Worm (Caenorhabditis elegans) whole organism, L4 larva: ENCODE measurements around the gene rop-1.
A peak's percentile ranks its signal among the peaks of the same experiment; 100 is the strongest.

ENCODE experiments used
- F26F4.8 ChIP-seq: fragments of 200-800 bp; sonication (Bioruptor generic); conservative IDR thresholded peaks from 2 replicates; pipeline ENCODE4 v1.3.6; 2022; ENCODE audit warnings: missing genetic modification characterization, missing compliant biosample characterization
- F37D6.2 ChIP-seq: sonication (generic microtip); optimal IDR thresholded peaks from 2 replicates; lab custom pipeline; 2016; ENCODE audit warnings: mild to moderate bottlenecking, missing genetic modification characterization, missing compliant biosample characterization
- T20F7.1 ChIP-seq: fragments of 200-800 bp; sonication (Bioruptor generic); optimal IDR thresholded peaks from 2 replicates; lab custom pipeline; 2018; ENCODE audit warnings: mild to moderate bottlenecking, missing genetic modification characterization, missing compliant biosample characterization
- T26A8.4 ChIP-seq: fragments of 200-800 bp; sonication (Bioruptor generic); IDR thresholded peaks from 2 replicates; pipeline ENCODE4 v1.3.6; 2022; ENCODE audit warnings: missing genetic modification characterization, missing compliant biosample characterization
- Y5F2A.4 ChIP-seq: fragments of 200-800 bp; sonication (Bioruptor generic); optimal IDR thresholded peaks from 2 replicates; lab custom pipeline; 2018; ENCODE audit warnings: mild to moderate bottlenecking, missing genetic modification characterization, missing compliant biosample characterization
- aha-1 ChIP-seq: fragments of 150-350 bp; peaks from one replicate; lab custom pipeline; 2014; ENCODE audit warnings: missing biosample characterization, missing genetic modification characterization
- aly-2 ChIP-seq: sonication (generic microtip); optimal IDR thresholded peaks from 2 replicates; lab custom pipeline; 2018; ENCODE audit warnings: missing biosample characterization, missing genetic modification characterization
- ama-1 ChIP-seq: fragments of 150-350 bp; optimal IDR thresholded peaks from 2 replicates; lab custom pipeline; 2014; ENCODE audit warnings: inconsistent platforms, mixed read lengths
- ceh-28 ChIP-seq: fragments of 150-350 bp; optimal IDR thresholded peaks from 2 replicates; lab custom pipeline; 2014; ENCODE audit warnings: missing biosample characterization, missing genetic modification reagents, missing genetic modification characterization
- ceh-32 ChIP-seq: sonication (generic microtip); optimal IDR thresholded peaks from 2 replicates; lab custom pipeline; 2016; ENCODE audit warnings: mild to moderate bottlenecking, missing genetic modification characterization, missing compliant biosample characterization; ENCODE audit not compliant: poor library complexity
- ceh-62 ChIP-seq: sonication (generic microtip); optimal IDR thresholded peaks from 2 replicates; lab custom pipeline; 2017; ENCODE audit warnings: missing biosample characterization, missing genetic modification characterization
- ctbp-1 ChIP-seq: fragments of 200-800 bp; sonication (Bioruptor generic); IDR thresholded peaks from 2 replicates; pipeline ENCODE4 v1.3.6; 2022; ENCODE audit warnings: missing genetic modification reagents, missing genetic modification characterization, missing compliant biosample characterization
- dmd-6 ChIP-seq: fragments of 200-800 bp; sonication (Bioruptor generic); IDR thresholded peaks from 2 replicates; pipeline ENCODE4 v1.3.6; 2022; ENCODE audit warnings: missing genetic modification reagents, missing genetic modification characterization, missing compliant biosample characterization
- duxl-1 ChIP-seq: sonication (generic microtip); optimal IDR thresholded peaks from 2 replicates; lab custom pipeline; 2016; ENCODE audit warnings: mild to moderate bottlenecking, missing genetic modification characterization, moderate library complexity, missing compliant biosample characterization; ENCODE audit not compliant: poor library complexity
- dve-1 ChIP-seq: sonication (generic microtip); optimal IDR thresholded peaks from 2 replicates; lab custom pipeline; 2017; ENCODE audit warnings: antibody characterized with exemption, mild to moderate bottlenecking, missing genetic modification characterization, missing compliant biosample characterization; ENCODE audit not compliant: insufficient read depth
- egl-43 ChIP-seq: fragments of 200-800 bp; sonication (Bioruptor generic); IDR thresholded peaks from 2 replicates; pipeline ENCODE4 v1.3.6; 2022; ENCODE audit warnings: missing genetic modification reagents, missing genetic modification characterization, missing compliant biosample characterization
- fkh-10 ChIP-seq: fragments of 150-350 bp; optimal IDR thresholded peaks from 2 replicates; lab custom pipeline; 2014; ENCODE audit warnings: missing biosample characterization, missing genetic modification reagents, missing genetic modification characterization
- hif-1 ChIP-seq, 2 experiments: sonication (generic microtip); optimal IDR thresholded peaks; 2 replicates each; lab custom pipeline; 2016 to 2017; ENCODE audit warnings: missing compliant biosample characterization in 2 of 2, missing genetic modification characterization in 2 of 2, missing genetic modification reagents in 2 of 2, missing genotype in 2 of 2, mild to moderate bottlenecking in 1 of 2
- hlh-30 ChIP-seq: sonication (generic microtip); optimal IDR thresholded peaks from 2 replicates; lab custom pipeline; 2017; ENCODE audit warnings: antibody characterized with exemption, mild to moderate bottlenecking, missing genetic modification characterization, missing compliant biosample characterization; ENCODE audit not compliant: insufficient read depth
- hmg-1.1 ChIP-seq: fragments of 200-800 bp; sonication (Bioruptor generic); IDR thresholded peaks from 2 replicates; pipeline ENCODE4 v1.3.6; 2022; ENCODE audit warnings: missing genetic modification reagents, missing genetic modification characterization, missing compliant biosample characterization
- jun-1 ChIP-seq: fragments of 150-350 bp; optimal IDR thresholded peaks from 2 replicates; lab custom pipeline; 2014; ENCODE audit warnings: missing biosample characterization, missing genetic modification reagents, missing genetic modification characterization
- lin-15B ChIP-seq: fragments of 150-350 bp; sonication (generic microtip); optimal IDR thresholded peaks from 3 replicates; lab custom pipeline; 2014; ENCODE audit warnings: missing biosample characterization, missing genetic modification characterization
- lin-39 ChIP-seq: fragments of 150-350 bp; optimal IDR thresholded peaks from 2 replicates; lab custom pipeline; 2014; ENCODE audit warnings: missing biosample characterization, missing genetic modification reagents, missing genetic modification characterization
- lir-3 ChIP-seq: sonication (generic microtip); optimal IDR thresholded peaks from 2 replicates; lab custom pipeline; 2016; ENCODE audit warnings: mild to moderate bottlenecking, missing genetic modification characterization, missing compliant biosample characterization
- lsy-2 ChIP-seq, 2 experiments: fragments of 150-350 bp in 1 of 2; sonication (generic microtip) in 1 of 2; optimal IDR thresholded peaks; 2 replicates each; lab custom pipeline; 2014 to 2017; ENCODE audit warnings: missing biosample characterization in 2 of 2, missing genetic modification characterization in 2 of 2
- mdl-1 ChIP-seq, 2 experiments: fragments of 150-350 bp in 1 of 2; sonication (generic microtip) in 1 of 2; optimal IDR thresholded peaks; 2 replicates each; lab custom pipeline; 2014 to 2017; ENCODE audit warnings: missing biosample characterization in 2 of 2, missing genetic modification characterization in 2 of 2
- mdt-29 ChIP-seq: fragments of 200-800 bp; sonication (Bioruptor generic); IDR thresholded peaks from 2 replicates; pipeline ENCODE4 v1.3.6; 2022; ENCODE audit warnings: missing genetic modification reagents, missing genetic modification characterization, missing compliant biosample characterization
- mep-1 ChIP-seq: fragments of 150-350 bp; sonication (generic microtip); optimal IDR thresholded peaks from 3 replicates; lab custom pipeline; 2014; ENCODE audit warnings: missing biosample characterization, missing genetic modification characterization
- nhr-10 ChIP-seq: fragments of 150-350 bp; optimal IDR thresholded peaks from 2 replicates; lab custom pipeline; 2014; ENCODE audit warnings: missing biosample characterization, missing genetic modification characterization
- nhr-11 ChIP-seq: fragments of 150-350 bp; optimal IDR thresholded peaks from 2 replicates; lab custom pipeline; 2014; ENCODE audit warnings: missing biosample characterization, missing genetic modification characterization
- nhr-111 ChIP-seq: fragments of 200-800 bp; sonication (Bioruptor generic); optimal IDR thresholded peaks from 2 replicates; lab custom pipeline; 2018; ENCODE audit warnings: mild to moderate bottlenecking, missing genetic modification characterization, missing compliant biosample characterization
- nhr-25 ChIP-seq: sonication (generic microtip); optimal IDR thresholded peaks from 2 replicates; lab custom pipeline; 2017; ENCODE audit warnings: missing genetic modification characterization, mild to moderate bottlenecking, missing compliant biosample characterization, antibody characterized with exemption, moderate library complexity, borderline replicate concordance; ENCODE audit not compliant: insufficient read depth
- nhr-41 ChIP-seq: fragments of 200-800 bp; sonication (Bioruptor generic); IDR thresholded peaks from 2 replicates; pipeline ENCODE4 v1.3.6; 2022; ENCODE audit warnings: missing genetic modification reagents, missing genetic modification characterization, missing compliant biosample characterization
- nhr-48 ChIP-seq: sonication (generic microtip); optimal IDR thresholded peaks from 2 replicates; lab custom pipeline; 2016; ENCODE audit warnings: mild to moderate bottlenecking, missing genetic modification characterization, missing compliant biosample characterization
- nhr-76 ChIP-seq: fragments of 150-350 bp; optimal IDR thresholded peaks from 2 replicates; lab custom pipeline; 2014; ENCODE audit warnings: missing biosample characterization, missing genetic modification characterization
- nhr-77 ChIP-seq: fragments of 150-350 bp; optimal IDR thresholded peaks from 2 replicates; lab custom pipeline; 2014; ENCODE audit warnings: missing biosample characterization, missing genetic modification characterization
- php-3 ChIP-seq: fragments of 200-800 bp; sonication (Bioruptor generic); IDR thresholded peaks from 2 replicates; pipeline ENCODE4 v1.3.6; 2022; ENCODE audit warnings: missing genetic modification reagents, missing genetic modification characterization, missing compliant biosample characterization
- pqm-1 ChIP-seq: sonication (generic microtip); optimal IDR thresholded peaks from 2 replicates; lab custom pipeline; 2017; ENCODE audit warnings: missing biosample characterization, missing genetic modification characterization
- rbr-2 ChIP-seq: sonication (generic microtip); optimal IDR thresholded peaks from 2 replicates; lab custom pipeline; 2016; ENCODE audit warnings: missing genotype, missing genetic modification characterization, missing compliant biosample characterization
- set-16 ChIP-seq: fragments of 200-800 bp; sonication (Bioruptor generic); IDR thresholded peaks from 2 replicates; pipeline ENCODE4 v1.3.6; 2022; ENCODE audit warnings: missing genetic modification reagents, missing genetic modification characterization, missing compliant biosample characterization
- skn-1 ChIP-seq: fragments of 150-350 bp; optimal IDR thresholded peaks from 2 replicates; lab custom pipeline; 2014; ENCODE audit warnings: missing biosample characterization, missing genetic modification characterization
- spr-1 ChIP-seq: sonication (generic microtip); optimal IDR thresholded peaks from 2 replicates; lab custom pipeline; 2016; ENCODE audit warnings: mild to moderate bottlenecking, missing genetic modification characterization, missing compliant biosample characterization
- tag-97 ChIP-seq: fragments of 200-800 bp; sonication (Bioruptor generic); IDR thresholded peaks from 2 replicates; pipeline ENCODE4 v1.3.6; 2022; ENCODE audit warnings: missing genetic modification characterization, missing compliant biosample characterization
- tra-1 ChIP-seq: fragments of 200-800 bp; sonication (Bioruptor generic); IDR thresholded peaks from 2 replicates; pipeline ENCODE4 v1.3.6; 2022; ENCODE audit warnings: missing genetic modification reagents, missing genetic modification characterization, missing compliant biosample characterization
- unc-62 ChIP-seq, 3 experiments: fragments of 150-350 bp in 1 of 3; sonication (generic microtip); optimal IDR thresholded peaks in 2 of 3; peaks in 1 of 3; 1 replicate in 1 of 3; 2 replicates in 2 of 3; lab custom pipeline; 2014 to 2017; ENCODE audit warnings: missing biosample characterization in 3 of 3, missing genetic modification characterization in 3 of 3, missing genetic modification reagents in 3 of 3, missing genotype in 1 of 3
- vab-7 ChIP-seq: fragments of 200-800 bp; sonication (Bioruptor generic); IDR thresholded peaks from 2 replicates; pipeline ENCODE4 v1.3.6; 2022; ENCODE audit warnings: missing genetic modification reagents, missing genetic modification characterization, missing compliant biosample characterization
- zfp-2 ChIP-seq: sonication (generic microtip); optimal IDR thresholded peaks from 2 replicates; lab custom pipeline; 2016; ENCODE audit warnings: mild to moderate bottlenecking, missing genetic modification characterization, missing compliant biosample characterization
- zfp-3 ChIP-seq: fragments of 200-800 bp; sonication (Bioruptor generic); conservative IDR thresholded peaks from 2 replicates; pipeline ENCODE4 v1.3.6; 2022; ENCODE audit warnings: missing genetic modification reagents, missing genetic modification characterization, missing compliant biosample characterization

The rop-1 gene

ce11 chrV:10275619-10276018 is 20.8 kb upstream of the rop-1 start, which contains the start of gene Y22F5A.11 (continued):
- no peak for TF ChIP-seq tra-1 (GFP tag; lab: Robert Waterston, UW)
- peak; percentile 18 for TF ChIP-seq fkh-10 (GFP tag; lab: Kevin White, UChicago)
- TF ChIP-seq, all 104 proteins: peak for 4

ce11 chrV:10273837-10274236 is 19.0 kb upstream of the rop-1 start:
- TF ChIP-seq nhr-76 (tag; lab: Kevin White, UChicago) (no peak), nhr-11 (tag; lab: Kevin White, UChicago) (no peak), nhr-48 (tag; lab: Kevin White, UChicago) (no peak), lin-15B (no peak), hlh-30 (tag; lab: Kevin White, UChicago) (peak; percentile 24), tag-97 (no peak), zfp-3 (GFP tag; lab: Robert Waterston, UW) (no peak), lsy-2 (tag; optimal IDR thresholded peaks at IDR 0.05; lab: Kevin White, UChicago) (peak; percentile 44 to 50), F26F4.8 (GFP tag; lab: Robert Waterston, UW) (no peak), nhr-10 (tag; lab: Kevin White, UChicago) (no peak), spr-1 (no peak), lir-3 (tag; lab: Kevin White, UChicago) (no peak), ama-1 (lab: Kevin White, UChicago) (no peak), hif-1 (tag; optimal IDR thresholded peaks at IDR 0.05; lab: Kevin White, UChicago) (peak in 1 of 2 experiments; percentile 29), nhr-111 (no peak), T26A8.4 (no peak), ceh-62 (tag; lab: Kevin White, UChicago) (no peak), mdl-1 (tag; optimal IDR thresholded peaks at IDR 0.05; lab: Kevin White, UChicago) (peak in 1 of 2 experiments; percentile 4), php-3 (GFP tag; lab: Robert Waterston, UW) (no peak), rbr-2 (tag; lab: Kevin White, UChicago) (peak; percentile 49), egl-43 (no peak), ceh-32 (tag; lab: Kevin White, UChicago) (no peak), pqm-1 (tag; lab: Kevin White, UChicago) (no peak), ctbp-1 (GFP tag; lab: Robert Waterston, UW) (0 out of 2 replicates have a peak, but pooled peaks have one; percentile 8), nhr-77 (tag; lab: Kevin White, UChicago) (no peak), ceh-28 (tag; lab: Kevin White, UChicago) (peak; percentile 62), aly-2 (tag; lab: Kevin White, UChicago) (no peak), Y5F2A.4 (GFP tag; lab: Kevin White, UChicago) (no peak), T20F7.1 (GFP tag; lab: Kevin White, UChicago) (no peak), dve-1 (peak; percentile 13), vab-7 (GFP tag; lab: Robert Waterston, UW) (no peak), zfp-2 (tag; lab: Kevin White, UChicago) (no peak), unc-62 (GFP tag; optimal IDR thresholded peaks at IDR 0.05 in 1 of 2; lab: Kevin White, UChicago) (peak in 1 of 2 experiments; percentile 99), unc-62 (tag; optimal IDR thresholded peaks at IDR 0.05; lab: Kevin White, UChicago) (no peak), duxl-1 (tag; lab: Kevin White, UChicago) (no peak), aha-1 (tag; lab: Kevin White, UChicago) (peak; percentile 69), jun-1 (tag; lab: Kevin White, UChicago) (no peak), mdt-29 (no peak), nhr-41 (GFP tag; lab: Robert Waterston, UW) (no peak), nhr-25 (tag; lab: Kevin White, UChicago) (no peak), hmg-1.1 (GFP tag; lab: Robert Waterston, UW) (peak; percentile 76; the same call in 1 of the 2 replicates), mep-1 (tag; lab: Kevin White, UChicago) (peak; percentile 45), fkh-10 (GFP tag; lab: Kevin White, UChicago) (peak; percentile 94), lin-39 (tag; lab: Kevin White, UChicago) (no peak), F37D6.2 (tag; lab: Kevin White, UChicago) (peak; percentile 64), tra-1 (GFP tag; lab: Robert Waterston, UW) (no peak), dmd-6 (GFP tag; lab: Robert Waterston, UW) (no peak), skn-1 (tag; lab: Kevin White, UChicago) (no peak), set-16 (peak; percentile 7; the same call in 1 of the 2 replicates)
- TF ChIP-seq, all 104 proteins: peak for 15
